Worm (Caenorhabditis elegans): ENCODE data around the gene F54C4.4.

F54C4.4 gene

ce11 chrIII:48329-48728 lies 38.9 kb downstream of the F54C4.4 start:
- 0 out of 2 replicates have a peak, but pooled peaks have one; percentile 12 for TF ChIP-seq F37B4.10 (GFP tag; IDR thresholded peaks at IDR 0.05)
- TF ChIP-seq ceh-27 (GFP tag; optimal IDR thresholded peaks at IDR 0.05) = no peak
- TF ChIP-seq ztf-25 (GFP tag; IDR thresholded peaks at IDR 0.05) = 0 out of 2 replicates have a peak, but pooled peaks have one; percentile 64
- no peak for TF ChIP-seq snpc-1.1 (tag; optimal IDR thresholded peaks at IDR 0.05; ENCODE audit: insufficient read depth)
- no peak for TF ChIP-seq madf-8 (GFP tag; conservative IDR thresholded peaks at IDR 0.05)
- TF ChIP-seq zfh-2 (GFP tag; conservative IDR thresholded peaks at IDR 0.05) = peak; percentile 91
- no peak for TF ChIP-seq hmg-1.2 (GFP tag; IDR thresholded peaks at IDR 0.05)
- TF ChIP-seq egrh-3 (GFP tag; IDR thresholded peaks at IDR 0.05) = peak; percentile 89
- TF ChIP-seq mcd-1 (GFP tag; IDR thresholded peaks at IDR 0.05) = 0 out of 2 replicates have a peak, but pooled peaks have one; percentile 16
- TF ChIP-seq D2030.7 (GFP tag; IDR thresholded peaks at IDR 0.05) = 0 out of 2 replicates have a peak, but pooled peaks have one; percentile 20
- no peak for TF ChIP-seq Y79H2A.3 (GFP tag; conservative IDR thresholded peaks at IDR 0.05)
- no peak for TF ChIP-seq lin-35 (GFP tag; optimal IDR thresholded peaks at IDR 0.05)
- TF ChIP-seq xnd-1 (tag; optimal IDR thresholded peaks at IDR 0.05) = no peak
- TF ChIP-seq dpff-1 (tag; optimal IDR thresholded peaks at IDR 0.05) = no peak

DNA sequence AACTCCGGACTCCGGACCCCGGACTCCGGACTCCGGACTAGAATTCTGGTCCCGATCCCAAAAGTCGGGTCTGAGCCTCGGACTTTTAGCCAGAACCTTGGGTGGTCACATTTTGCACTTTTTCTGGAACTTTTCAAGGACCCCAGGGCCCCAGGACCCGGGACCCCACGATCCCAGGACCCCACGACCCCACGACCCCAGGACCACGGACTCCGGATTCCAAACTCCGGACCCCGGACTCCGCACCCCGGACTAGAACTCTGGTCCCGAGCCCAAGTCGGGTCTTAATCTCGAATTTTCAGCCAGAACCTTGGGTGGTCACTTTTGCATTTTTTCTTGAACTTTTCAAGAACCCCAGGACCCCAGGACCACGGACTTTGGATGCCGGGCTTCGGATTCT lies 44.5 kb downstream of the F54C4.4 start:
- no peak for TF ChIP-seq tbx-9 (tag; optimal IDR thresholded peaks at IDR 0.05; ENCODE audit: borderline replicate concordance)
- TF ChIP-seq zfh-2 (GFP tag; conservative IDR thresholded peaks at IDR 0.05) = peak; percentile 91
- 0 out of 2 replicates have a peak, but pooled peaks have one; percentile 89 for TF ChIP-seq F37B4.10 (GFP tag; IDR thresholded peaks at IDR 0.05)
- TF ChIP-seq B0035.1 (tag; optimal IDR thresholded peaks at IDR 0.05) = no peak
- TF ChIP-seq egrh-3 (GFP tag; IDR thresholded peaks at IDR 0.05) = peak; percentile 90; the same call in 1 of the 2 replicates

- TF ChIP-seq F39B2.1 (GFP tag; IDR thresholded peaks at IDR 0.05) (no peak), egl-44 (GFP tag; IDR thresholded peaks at IDR 0.05) (0 out of 2 replicates have a peak, but pooled peaks have one; percentile 11), ztf-3 (GFP tag; optimal IDR thresholded peaks at IDR 0.05) (no peak), sdz-38 (tag; optimal IDR thresholded peaks at IDR 0.05) (no peak), cebp-2 (GFP tag; IDR thresholded peaks at IDR 0.05) (0 out of 2 replicates have a peak, but pooled peaks have one; percentile 30), lir-1 (GFP tag; conservative IDR thresholded peaks at IDR 0.05) (no peak), egrh-3 (GFP tag; IDR thresholded peaks at IDR 0.05) (peak; percentile 93), zfh-2 (GFP tag; conservative IDR thresholded peaks at IDR 0.05) (peak; percentile 87)
Observed at ce11 chrIII:41484-41883, 45.7 kb downstream of the F54C4.4 start.

- TF ChIP-seq ama-1 (optimal IDR thresholded peaks at IDR 0.05) = no peak
- no peak for TF ChIP-seq ama-1 (GFP tag; optimal IDR thresholded peaks at IDR 0.05)
- no peak for TF ChIP-seq hrde-1 (tag; optimal IDR thresholded peaks at IDR 0.05; ENCODE audit: borderline replicate concordance)
- TF ChIP-seq F37B4.10 (GFP tag; IDR thresholded peaks at IDR 0.05) = no peak
- TF ChIP-seq athp-1 (tag; optimal IDR thresholded peaks at IDR 0.05) = no peak
- no peak for TF ChIP-seq F10E7.11 (tag; optimal IDR thresholded peaks at IDR 0.05)
- no peak for TF ChIP-seq egl-44 (GFP tag; IDR thresholded peaks at IDR 0.05)
- TF ChIP-seq die-1 (tag; optimal IDR thresholded peaks at IDR 0.05) = no peak
- no peak for TF ChIP-seq bed-1 (GFP tag; IDR thresholded peaks at IDR 0.05)
- TF ChIP-seq Y67H2A.10 (GFP tag; conservative IDR thresholded peaks at IDR 0.05) = no peak
- no peak for TF ChIP-seq lir-1 (GFP tag; conservative IDR thresholded peaks at IDR 0.05)
- TF ChIP-seq lin-40 (tag; optimal IDR thresholded peaks at IDR 0.05) = no peak
- no peak for TF ChIP-seq K11D2.4 (GFP tag; IDR thresholded peaks at IDR 0.05)
Observed at ce11 chrIII:40580-41113, 46.5 kb downstream of the F54C4.4 start, which contains the start of gene col-88. Gene col-88 (plus strand): TSS chrIII:41063.
